Worm (Caenorhabditis elegans) whole organism, late embryonic: ENCODE results near the gene K12H6.6.

Source experiments
- ahr-1 ChIP-seq: sonication (generic microtip); optimal IDR thresholded peaks from 2 replicates; lab custom pipeline; 2016; ENCODE audit warnings: missing genetic modification characterization, missing compliant biosample characterization
- ceh-31 ChIP-seq: sonication (generic microtip); optimal IDR thresholded peaks from 2 replicates; lab custom pipeline; 2016; ENCODE audit warnings: missing genetic modification characterization, missing compliant biosample characterization
- ceh-45 ChIP-seq: fragments of 200-800 bp; sonication (Bioruptor generic); IDR thresholded peaks from 2 replicates; pipeline ENCODE4 v1.3.6; 2022; ENCODE audit warnings: missing genetic modification reagents, missing genetic modification characterization, missing compliant biosample characterization
- ceh-9 ChIP-seq: sonication (generic microtip); optimal IDR thresholded peaks from 2 replicates; lab custom pipeline; 2016; ENCODE audit warnings: mild to moderate bottlenecking, missing genetic modification characterization, inconsistent platforms, missing compliant biosample characterization
- fax-1 ChIP-seq: sonication (generic microtip); optimal IDR thresholded peaks from 2 replicates; lab custom pipeline; 2016; ENCODE audit warnings: missing genotype, missing genetic modification characterization, missing compliant biosample characterization
- fkh-10 ChIP-seq: fragments of 150-350 bp; optimal IDR thresholded peaks from 2 replicates; lab custom pipeline; 2014; ENCODE audit warnings: missing biosample characterization, missing genetic modification reagents, missing genetic modification characterization
- gmeb-2 ChIP-seq: sonication (generic microtip); optimal IDR thresholded peaks from 2 replicates; lab custom pipeline; 2016; ENCODE audit warnings: missing genetic modification characterization, inconsistent platforms, missing compliant biosample characterization
- hlh-15 ChIP-seq: sonication (generic microtip); optimal IDR thresholded peaks from 2 replicates; lab custom pipeline; 2016; ENCODE audit warnings: missing genetic modification characterization, missing compliant biosample characterization
- madf-2 ChIP-seq: sonication (generic microtip); optimal IDR thresholded peaks from 2 replicates; lab custom pipeline; 2017; ENCODE audit warnings: missing genetic modification characterization, missing compliant biosample characterization
- pha-4 ChIP-seq: fragments of 150-350 bp; optimal IDR thresholded peaks from 2 replicates; lab custom pipeline; 2018; ENCODE audit warnings: missing biosample characterization, missing genetic modification reagents, missing genetic modification characterization
- ztf-16 ChIP-seq: sonication (generic microtip); optimal IDR thresholded peaks from 2 replicates; lab custom pipeline; 2017; ENCODE audit warnings: missing genetic modification characterization, missing compliant biosample characterization

- no peak for TF ChIP-seq pha-4
- TF ChIP-seq fkh-10, result no peak
- no peak for TF ChIP-seq ceh-45 (GFP tag; lab: Robert Waterston, UW)
- TF ChIP-seq gmeb-2 (tag; lab: Kevin White, UChicago), result no peak
- no peak for TF ChIP-seq ahr-1 (tag; lab: Kevin White, UChicago)
- no peak for TF ChIP-seq ztf-16 (tag; lab: Kevin White, UChicago)
- TF ChIP-seq hlh-15 (tag; lab: Kevin White, UChicago), result no peak
- no peak for TF ChIP-seq ceh-31 (tag; lab: Kevin White, UChicago)
- TF ChIP-seq ceh-9 (tag; lab: Kevin White, UChicago), result no peak
- TF ChIP-seq madf-2 (tag; lab: Kevin White, UChicago), result no peak
- TF ChIP-seq fax-1 (tag; lab: Kevin White, UChicago), result no peak
These were observed 14.6 kb upstream of the K12H6.6 start for ce11 chrII:2845674-2846073.
